Worm (Caenorhabditis elegans) whole organism, young adult: Measurements from ENCODE around the gene toc-1.

Source experiments
- B0019.2 ChIP-seq: fragments of 200-800 bp; sonication (Bioruptor generic); conservative IDR thresholded peaks from 2 replicates; pipeline ENCODE4 v1.3.6; 2022; ENCODE audit warnings: missing genetic modification reagents, missing genetic modification characterization, missing compliant biosample characterization
- C06A6.2 ChIP-seq: fragments of 200-800 bp; sonication (Bioruptor generic); conservative IDR thresholded peaks from 2 replicates; pipeline ENCODE4 v1.3.6; 2022; ENCODE audit warnings: missing genetic modification characterization, missing compliant biosample characterization
- C17E4.6 ChIP-seq: fragments of 200-800 bp; sonication (Bioruptor generic); IDR thresholded peaks from 2 replicates; pipeline ENCODE4 v1.3.6; 2022; ENCODE audit warnings: missing genetic modification reagents, missing genetic modification characterization, missing compliant biosample characterization
- F22D6.2 ChIP-seq: sonication (generic microtip); optimal IDR thresholded peaks from 2 replicates; lab custom pipeline; 2016; ENCODE audit warnings: mild to moderate bottlenecking, missing genetic modification characterization, missing compliant biosample characterization
- F37B4.10 ChIP-seq: fragments of 200-800 bp; sonication (Bioruptor generic); IDR thresholded peaks from 2 replicates; pipeline ENCODE4 v1.3.6; 2022; ENCODE audit warnings: missing genetic modification characterization, missing compliant biosample characterization
- F55B11.4 ChIP-seq: sonication (generic microtip); optimal IDR thresholded peaks from 2 replicates; lab custom pipeline; 2016; ENCODE audit warnings: missing compliant biosample characterization, missing genetic modification characterization, borderline replicate concordance; ENCODE audit not compliant: insufficient read depth
- K11D2.4 ChIP-seq: fragments of 200-800 bp; sonication (Bioruptor generic); IDR thresholded peaks from 2 replicates; pipeline ENCODE4 v1.3.6; 2022; ENCODE audit warnings: missing genetic modification reagents, missing genetic modification characterization, missing compliant biosample characterization
- T07F8.4 ChIP-seq: sonication (generic microtip); optimal IDR thresholded peaks from 2 replicates; lab custom pipeline; 2016; ENCODE audit warnings: mild to moderate bottlenecking, missing genetic modification characterization, moderate library complexity, missing compliant biosample characterization
- Y53G8AR.9 ChIP-seq: fragments of 200-800 bp; sonication (Bioruptor generic); conservative IDR thresholded peaks from 2 replicates; pipeline ENCODE4 v1.3.6; 2022; ENCODE audit warnings: missing genetic modification reagents, missing genetic modification characterization, missing compliant biosample characterization
- Y56A3A.18 ChIP-seq: fragments of 200-800 bp; sonication (Bioruptor generic); IDR thresholded peaks from 2 replicates; pipeline ENCODE4 v1.3.6; 2022; ENCODE audit warnings: missing genetic modification reagents, missing genetic modification characterization, missing compliant biosample characterization
- atf-7 ChIP-seq: sonication (generic microtip); optimal IDR thresholded peaks from 2 replicates; lab custom pipeline; 2017; ENCODE audit warnings: mild to moderate bottlenecking, missing genetic modification characterization, missing compliant biosample characterization
- attf-3 ChIP-seq: fragments of 200-800 bp; sonication (Bioruptor generic); conservative IDR thresholded peaks from 2 replicates; pipeline ENCODE4 v1.3.6; 2022; ENCODE audit warnings: missing genetic modification reagents, missing genetic modification characterization, missing compliant biosample characterization
- bed-1 ChIP-seq: fragments of 200-800 bp; sonication (Bioruptor generic); IDR thresholded peaks from 2 replicates; pipeline ENCODE4 v1.3.6; 2022; ENCODE audit warnings: missing genetic modification reagents, missing genetic modification characterization, missing compliant biosample characterization
- bed-2 ChIP-seq: fragments of 200-800 bp; sonication (Bioruptor generic); IDR thresholded peaks from 2 replicates; pipeline ENCODE4 v1.3.6; 2022; ENCODE audit warnings: missing genetic modification reagents, missing genetic modification characterization, missing compliant biosample characterization
- ccch-3 ChIP-seq: fragments of 200-800 bp; sonication (Bioruptor generic); optimal IDR thresholded peaks from 2 replicates; lab custom pipeline; 2018; ENCODE audit warnings: mild to moderate bottlenecking, missing genetic modification characterization, missing compliant biosample characterization
- ceh-27 ChIP-seq: fragments of 200-800 bp; sonication (Bioruptor generic); optimal IDR thresholded peaks from 2 replicates; lab custom pipeline; 2018; ENCODE audit warnings: mild to moderate bottlenecking, missing genetic modification characterization, moderate library complexity, missing compliant biosample characterization
- ceh-58 ChIP-seq: fragments of 200-800 bp; sonication (Bioruptor generic); IDR thresholded peaks from 2 replicates; pipeline ENCODE4 v1.3.6; 2022; ENCODE audit warnings: missing genetic modification characterization, missing compliant biosample characterization
- chd-7 ChIP-seq: sonication (generic microtip); optimal IDR thresholded peaks from 2 replicates; lab custom pipeline; 2016; ENCODE audit warnings: mild to moderate bottlenecking, missing genetic modification characterization, moderate library complexity, missing compliant biosample characterization
- dox-1 ChIP-seq: fragments of 200-800 bp; sonication (Bioruptor generic); IDR thresholded peaks from 2 replicates; pipeline ENCODE4 v1.3.6; 2022; ENCODE audit warnings: missing genetic modification reagents, missing genetic modification characterization, missing compliant biosample characterization
- dpl-1 ChIP-seq: fragments of 150-350 bp; optimal IDR thresholded peaks from 2 replicates; lab custom pipeline; 2014; ENCODE audit warnings: missing biosample characterization, missing genetic modification reagents, missing genetic modification characterization
- egrh-3 ChIP-seq: fragments of 200-800 bp; sonication (Bioruptor generic); IDR thresholded peaks from 2 replicates; pipeline ENCODE4 v1.3.6; 2022; ENCODE audit warnings: missing genetic modification reagents, missing genetic modification characterization, missing compliant biosample characterization
- ekl-4 ChIP-seq: fragments of 200-800 bp; sonication (Bioruptor generic); IDR thresholded peaks from 2 replicates; pipeline ENCODE4 v1.3.6; 2022; ENCODE audit warnings: missing genetic modification reagents, missing genetic modification characterization, missing compliant biosample characterization
- fkh-3 ChIP-seq: sonication (generic microtip); optimal IDR thresholded peaks from 2 replicates; lab custom pipeline; 2016; ENCODE audit warnings: mild to moderate bottlenecking, missing genetic modification characterization, missing compliant biosample characterization
- gei-17 ChIP-seq: fragments of 200-800 bp; sonication (Bioruptor generic); optimal IDR thresholded peaks from 2 replicates; lab custom pipeline; 2018; ENCODE audit warnings: mild to moderate bottlenecking, missing genetic modification characterization, missing compliant biosample characterization
- let-526 ChIP-seq: fragments of 200-800 bp; sonication (Bioruptor generic); IDR thresholded peaks from 2 replicates; pipeline ENCODE4 v1.3.6; 2022; ENCODE audit warnings: missing genetic modification reagents, missing genetic modification characterization, missing compliant biosample characterization
- lir-1 ChIP-seq: fragments of 200-800 bp; sonication (Bioruptor generic); conservative IDR thresholded peaks from 2 replicates; pipeline ENCODE4 v1.3.6; 2022; ENCODE audit warnings: missing genetic modification reagents, missing genetic modification characterization, missing compliant biosample characterization
- mes-4 ChIP-seq: sonication (generic microtip); optimal IDR thresholded peaks from 2 replicates; lab custom pipeline; 2016; ENCODE audit warnings: missing genotype, missing genetic modification characterization, missing compliant biosample characterization
- nfya-1 ChIP-seq: sonication (generic microtip); optimal IDR thresholded peaks from 2 replicates; lab custom pipeline; 2017; ENCODE audit warnings: antibody characterized with exemption, missing compliant biosample characterization, missing genetic modification characterization, borderline replicate concordance; ENCODE audit not compliant: insufficient read depth
- nfya-2 ChIP-seq: fragments of 200-800 bp; sonication (Bioruptor generic); IDR thresholded peaks from 2 replicates; pipeline ENCODE4 v1.3.6; 2022; ENCODE audit warnings: missing genetic modification reagents, missing genetic modification characterization, missing compliant biosample characterization
- rcor-1 ChIP-seq: fragments of 200-800 bp; sonication (Bioruptor generic); IDR thresholded peaks from 2 replicates; pipeline ENCODE4 v1.3.6; 2022; ENCODE audit warnings: missing genetic modification reagents, missing genetic modification characterization, missing compliant biosample characterization
- snpc-4 ChIP-seq, 5 experiments: fragments of 150-350 bp in 1 of 5; sonication (generic microtip) in 4 of 5; optimal IDR thresholded peaks; 2 replicates each; lab custom pipeline; 2014 to 2018; ENCODE audit warnings: missing genetic modification characterization in 5 of 5, missing biosample characterization in 3 of 5, antibody characterized with exemption in 2 of 5, mild to moderate bottlenecking in 2 of 5, missing compliant biosample characterization in 2 of 5, missing genotype in 2 of 5, moderate library complexity in 2 of 5, missing genetic modification reagents in 1 of 5
- somi-1 ChIP-seq: fragments of 200-800 bp; sonication (Bioruptor generic); optimal IDR thresholded peaks from 2 replicates; lab custom pipeline; 2018; ENCODE audit warnings: mild to moderate bottlenecking, missing genetic modification characterization, missing compliant biosample characterization
- sptf-2 ChIP-seq: fragments of 200-800 bp; sonication (Bioruptor generic); optimal IDR thresholded peaks from 2 replicates; lab custom pipeline; 2018; ENCODE audit warnings: mild to moderate bottlenecking, missing genetic modification characterization, missing compliant biosample characterization
- tbx-9 ChIP-seq: sonication (generic microtip); optimal IDR thresholded peaks from 2 replicates; lab custom pipeline; 2016; ENCODE audit warnings: borderline replicate concordance, missing genetic modification characterization, inconsistent platforms, missing compliant biosample characterization
- unc-62 ChIP-seq: fragments of 150-350 bp; optimal IDR thresholded peaks from 2 replicates; lab custom pipeline; 2014; ENCODE audit warnings: missing biosample characterization, missing genetic modification reagents, missing genetic modification characterization
- ztf-25 ChIP-seq: fragments of 200-800 bp; sonication (Bioruptor generic); IDR thresholded peaks from 2 replicates; pipeline ENCODE4 v1.3.6; 2022; ENCODE audit warnings: missing genetic modification reagents, missing genetic modification characterization, missing compliant biosample characterization
- ztf-26 ChIP-seq: sonication (generic microtip); optimal IDR thresholded peaks from 2 replicates; lab custom pipeline; 2017; ENCODE audit warnings: missing genetic modification characterization, missing compliant biosample characterization
- ztf-3 ChIP-seq: fragments of 200-800 bp; sonication (Bioruptor generic); optimal IDR thresholded peaks from 2 replicates; lab custom pipeline; 2018; ENCODE audit warnings: mild to moderate bottlenecking, missing genetic modification characterization, missing compliant biosample characterization

The toc-1 gene

ce11 chrIII:5248706-5249105, 26.3 kb upstream of the toc-1 start:
- TF ChIP-seq rcor-1 (no peak), C06A6.2 (GFP tag; lab: Robert Waterston, UW) (no peak), ceh-58 (no peak), ztf-25 (GFP tag; lab: Robert Waterston, UW) (no peak), bed-1 (GFP tag; lab: Robert Waterston, UW) (no peak), F37B4.10 (GFP tag; lab: Robert Waterston, UW) (no peak), T07F8.4 (tag; lab: Kevin White, UChicago) (no peak), nfya-1 (tag; lab: Kevin White, UChicago) (no peak), B0019.2 (GFP tag; lab: Robert Waterston, UW) (no peak), Y56A3A.18 (GFP tag; lab: Robert Waterston, UW) (no peak), gei-17 (GFP tag; lab: Kevin White, UChicago) (no peak)

ce11 chrIII:5254108-5254507, 20.9 kb upstream of the toc-1 start, which contains the start of the genes sumv-1 and gop-1:
Gene sumv-1 (minus strand): TSS chrIII:5254187.
Gene gop-1 (plus strand): TSS chrIII:5254438.
- TF ChIP-seq C17E4.6 (GFP tag; lab: Robert Waterston, UW) (no peak), mes-4 (tag; lab: Kevin White, UChicago) (no peak), attf-3 (peak; percentile 83)

ce11 chrIII:5258918-5259317, 16.1 kb upstream of the toc-1 start, which contains the start of gene gop-2:
Gene gop-2 (plus strand): TSS chrIII:5259023.
- TF ChIP-seq dox-1 (GFP tag; lab: Robert Waterston, UW) = no peak
- TF ChIP-seq unc-62 (GFP tag; lab: Kevin White, UChicago) = no peak
- no peak for TF ChIP-seq egrh-3 (GFP tag; lab: Robert Waterston, UW)
- TF ChIP-seq somi-1 (GFP tag; lab: Kevin White, UChicago) = no peak
- TF ChIP-seq nfya-2 (GFP tag; lab: Robert Waterston, UW) = no peak
- no peak for TF ChIP-seq ccch-3 (GFP tag; lab: Kevin White, UChicago)
- TF ChIP-seq F55B11.4 (tag; lab: Kevin White, UChicago) = no peak
- TF ChIP-seq Y53G8AR.9 (GFP tag; lab: Robert Waterston, UW) = no peak
- TF ChIP-seq snpc-4 (GFP tag; optimal IDR thresholded peaks at IDR 0.05; lab: Kevin White, UChicago) = no peak
- no peak for TF ChIP-seq snpc-4 (tag; optimal IDR thresholded peaks at IDR 0.05; lab: Kevin White, UChicago)
- TF ChIP-seq tbx-9 (tag; lab: Kevin White, UChicago) = no peak
- TF ChIP-seq ztf-3 (GFP tag; lab: Kevin White, UChicago) = no peak
- TF ChIP-seq let-526 (GFP tag; lab: Robert Waterston, UW) = no peak
- no peak for TF ChIP-seq chd-7 (tag; lab: Kevin White, UChicago)
- no peak for TF ChIP-seq ztf-26 (tag; lab: Kevin White, UChicago)
- TF ChIP-seq lir-1 = no peak
- no peak for TF ChIP-seq T07F8.4 (tag; lab: Kevin White, UChicago)
- no peak for TF ChIP-seq atf-7 (tag; lab: Kevin White, UChicago)
- no peak for TF ChIP-seq ekl-4 (GFP tag; lab: Robert Waterston, UW)
- TF ChIP-seq C17E4.6 (GFP tag; lab: Robert Waterston, UW) = no peak
- no peak for TF ChIP-seq F22D6.2 (tag; lab: Kevin White, UChicago)

- TF ChIP-seq K11D2.4 = no peak
- no peak for TF ChIP-seq ceh-27 (GFP tag; lab: Kevin White, UChicago)
- no peak for TF ChIP-seq sptf-2 (GFP tag; lab: Kevin White, UChicago)
- no peak for TF ChIP-seq dpl-1 (GFP tag; lab: Kevin White, UChicago)
- no peak for TF ChIP-seq fkh-3 (tag; lab: Kevin White, UChicago)
- no peak for TF ChIP-seq bed-2 (GFP tag; lab: Robert Waterston, UW)
These were observed 14.7 kb upstream of the toc-1 start, which contains the start of gene gop-3 for ce11 chrIII:5260394-5260793. Gene gop-3 (plus strand): TSS chrIII:5260694.
